Worm (Caenorhabditis elegans) whole organism, L4 larva: ENCODE measurements around the gene C05A9.2.

ENCODE experiments used
- F44E2.7 ChIP-seq: fragments of 200-800 bp; sonication (Bioruptor generic); IDR thresholded peaks from 2 replicates; pipeline ENCODE4 v2.1.2; 2022; ENCODE audit warnings: missing genetic modification characterization, missing compliant biosample characterization
- F49E8.2 ChIP-seq: sonication (generic microtip); optimal IDR thresholded peaks from 2 replicates; lab custom pipeline; 2016; ENCODE audit warnings: missing compliant biosample characterization, mild to moderate bottlenecking, missing genetic modification characterization, borderline replicate concordance
- R02D3.7 ChIP-seq: fragments of 150-350 bp; sonication (generic microtip); optimal IDR thresholded peaks from 3 replicates; lab custom pipeline; 2014; ENCODE audit warnings: missing biosample characterization, missing genetic modification characterization
- Y75B8A.6 ChIP-seq: fragments of 200-800 bp; sonication (Bioruptor generic); IDR thresholded peaks from 2 replicates; pipeline ENCODE4 v1.3.6; 2022; ENCODE audit warnings: missing genetic modification reagents, missing genetic modification characterization, missing compliant biosample characterization
- ZK546.5 ChIP-seq, 2 experiments: sonication (generic microtip); optimal IDR thresholded peaks; 2 replicates each; lab custom pipeline; 2017; ENCODE audit warnings: missing biosample characterization in 2 of 2, missing genetic modification characterization in 2 of 2
- ceh-20 ChIP-seq: fragments of 200-800 bp; sonication (Bioruptor generic); IDR thresholded peaks from 2 replicates; pipeline ENCODE4 v1.3.6; 2022; ENCODE audit warnings: missing genetic modification reagents, missing genetic modification characterization, missing compliant biosample characterization
- ceh-28 ChIP-seq: fragments of 150-350 bp; optimal IDR thresholded peaks from 2 replicates; lab custom pipeline; 2014; ENCODE audit warnings: missing biosample characterization, missing genetic modification reagents, missing genetic modification characterization
- ceh-32 ChIP-seq: sonication (generic microtip); optimal IDR thresholded peaks from 2 replicates; lab custom pipeline; 2016; ENCODE audit warnings: mild to moderate bottlenecking, missing genetic modification characterization, missing compliant biosample characterization; ENCODE audit not compliant: poor library complexity
- ceh-82 ChIP-seq: sonication (generic microtip); optimal IDR thresholded peaks from 2 replicates; lab custom pipeline; 2017; ENCODE audit warnings: missing biosample characterization, missing genetic modification characterization
- daf-12 ChIP-seq: fragments of 150-350 bp; optimal IDR thresholded peaks from 2 replicates; lab custom pipeline; 2014; ENCODE audit warnings: missing biosample characterization, missing genetic modification reagents, missing genetic modification characterization
- daf-16 ChIP-seq, 3 experiments: sonication (generic microtip); optimal IDR thresholded peaks; 2 replicates each; lab custom pipeline; 2016 to 2017; ENCODE audit warnings: missing genetic modification characterization in 3 of 3, missing genetic modification reagents in 3 of 3, mild to moderate bottlenecking in 2 of 3, missing compliant biosample characterization in 2 of 3, missing biosample characterization in 1 of 3, moderate library complexity in 1 of 3
- daf-8 ChIP-seq: fragments of 200-800 bp; sonication (Bioruptor generic); IDR thresholded peaks from 2 replicates; pipeline ENCODE4 v1.3.6; 2022; ENCODE audit warnings: missing genetic modification characterization, missing compliant biosample characterization
- dmd-9 ChIP-seq: fragments of 200-800 bp; sonication (Bioruptor generic); IDR thresholded peaks from 2 replicates; pipeline ENCODE4 v1.3.6; 2022; ENCODE audit warnings: missing genetic modification reagents, missing genetic modification characterization, missing compliant biosample characterization
- egl-43 ChIP-seq: fragments of 200-800 bp; sonication (Bioruptor generic); IDR thresholded peaks from 2 replicates; pipeline ENCODE4 v1.3.6; 2022; ENCODE audit warnings: missing genetic modification reagents, missing genetic modification characterization, missing compliant biosample characterization
- gei-8 ChIP-seq: fragments of 200-800 bp; sonication (Bioruptor generic); optimal IDR thresholded peaks from 2 replicates; lab custom pipeline; 2018; ENCODE audit warnings: mild to moderate bottlenecking, missing genetic modification characterization, missing compliant biosample characterization
- lim-7 ChIP-seq: fragments of 200-800 bp; sonication (Bioruptor generic); IDR thresholded peaks from 2 replicates; pipeline ENCODE4 v1.3.6; 2022; ENCODE audit warnings: missing genetic modification characterization, missing compliant biosample characterization
- lin-15B ChIP-seq: fragments of 150-350 bp; sonication (generic microtip); optimal IDR thresholded peaks from 3 replicates; lab custom pipeline; 2014; ENCODE audit warnings: missing biosample characterization, missing genetic modification characterization
- lir-3 ChIP-seq: sonication (generic microtip); optimal IDR thresholded peaks from 2 replicates; lab custom pipeline; 2016; ENCODE audit warnings: mild to moderate bottlenecking, missing genetic modification characterization, missing compliant biosample characterization
- madf-9 ChIP-seq: fragments of 200-800 bp; sonication (Bioruptor generic); conservative IDR thresholded peaks from 2 replicates; pipeline ENCODE4 v1.3.6; 2022; ENCODE audit warnings: missing genetic modification reagents, missing genetic modification characterization, missing compliant biosample characterization
- mdl-1 ChIP-seq, 2 experiments: fragments of 150-350 bp in 1 of 2; sonication (generic microtip) in 1 of 2; optimal IDR thresholded peaks; 2 replicates each; lab custom pipeline; 2014 to 2017; ENCODE audit warnings: missing biosample characterization in 2 of 2, missing genetic modification characterization in 2 of 2
- mdt-29 ChIP-seq: fragments of 200-800 bp; sonication (Bioruptor generic); IDR thresholded peaks from 2 replicates; pipeline ENCODE4 v1.3.6; 2022; ENCODE audit warnings: missing genetic modification reagents, missing genetic modification characterization, missing compliant biosample characterization
- mep-1 ChIP-seq: fragments of 150-350 bp; sonication (generic microtip); optimal IDR thresholded peaks from 3 replicates; lab custom pipeline; 2014; ENCODE audit warnings: missing biosample characterization, missing genetic modification characterization
- mes-2 ChIP-seq: sonication (generic microtip); optimal IDR thresholded peaks from 2 replicates; lab custom pipeline; 2016; ENCODE audit warnings: missing genotype, mild to moderate bottlenecking, missing genetic modification characterization, missing compliant biosample characterization; ENCODE audit not compliant: poor library complexity, severe bottlenecking
- mxl-3 ChIP-seq: fragments of 200-800 bp; sonication (Bioruptor generic); optimal IDR thresholded peaks from 2 replicates; lab custom pipeline; 2018; ENCODE audit warnings: mild to moderate bottlenecking, missing genetic modification characterization, missing compliant biosample characterization
- nhr-102 ChIP-seq: sonication (generic microtip); optimal IDR thresholded peaks from 2 replicates; lab custom pipeline; 2016; ENCODE audit warnings: mild to moderate bottlenecking, missing genetic modification characterization, moderate library complexity, missing compliant biosample characterization
- nhr-25 ChIP-seq: sonication (generic microtip); optimal IDR thresholded peaks from 2 replicates; lab custom pipeline; 2017; ENCODE audit warnings: missing genetic modification characterization, mild to moderate bottlenecking, missing compliant biosample characterization, antibody characterized with exemption, moderate library complexity, borderline replicate concordance; ENCODE audit not compliant: insufficient read depth
- nhr-77 ChIP-seq: fragments of 150-350 bp; optimal IDR thresholded peaks from 2 replicates; lab custom pipeline; 2014; ENCODE audit warnings: missing biosample characterization, missing genetic modification characterization
- pha-4 ChIP-seq, 2 experiments: fragments of 150-350 bp in 1 of 2; fragments of 200-800 bp in 1 of 2; sonication (Bioruptor generic) in 1 of 2; IDR thresholded peaks in 1 of 2; optimal IDR thresholded peaks in 1 of 2; 2 replicates each; pipeline versions ENCODE4 v1.3.6 to Lab custom; 2014 to 2022; ENCODE audit warnings: missing genetic modification characterization in 2 of 2, missing genetic modification reagents in 2 of 2, missing biosample characterization in 1 of 2, missing compliant biosample characterization in 1 of 2
- pqm-1 ChIP-seq: sonication (generic microtip); optimal IDR thresholded peaks from 2 replicates; lab custom pipeline; 2017; ENCODE audit warnings: missing biosample characterization, missing genetic modification characterization
- sdz-12 ChIP-seq: fragments of 200-800 bp; sonication (Bioruptor generic); optimal IDR thresholded peaks from 2 replicates; lab custom pipeline; 2018; ENCODE audit warnings: mild to moderate bottlenecking, missing genetic modification characterization, missing compliant biosample characterization
- snpc-1.2 ChIP-seq: fragments of 200-800 bp; sonication (Bioruptor generic); IDR thresholded peaks from 2 replicates; pipeline ENCODE4 v1.3.6; 2022; ENCODE audit warnings: missing genetic modification reagents, missing genetic modification characterization, missing compliant biosample characterization
- snpc-4 ChIP-seq: fragments of 150-350 bp; optimal IDR thresholded peaks from 2 replicates; lab custom pipeline; 2014; ENCODE audit warnings: missing biosample characterization, missing genetic modification characterization
- spr-3 ChIP-seq: fragments of 200-800 bp; sonication (Bioruptor generic); optimal IDR thresholded peaks from 2 replicates; lab custom pipeline; 2018; ENCODE audit warnings: mild to moderate bottlenecking, missing genetic modification characterization, missing compliant biosample characterization
- tag-97 ChIP-seq: fragments of 200-800 bp; sonication (Bioruptor generic); IDR thresholded peaks from 2 replicates; pipeline ENCODE4 v1.3.6; 2022; ENCODE audit warnings: missing genetic modification characterization, missing compliant biosample characterization
- zfp-2 ChIP-seq: sonication (generic microtip); optimal IDR thresholded peaks from 2 replicates; lab custom pipeline; 2016; ENCODE audit warnings: mild to moderate bottlenecking, missing genetic modification characterization, missing compliant biosample characterization
- zip-2 ChIP-seq: fragments of 150-350 bp; optimal IDR thresholded peaks from 2 replicates; lab custom pipeline; 2014; ENCODE audit warnings: missing biosample characterization, missing genetic modification characterization

Gene C05A9.2

ce11 chrX:10821160-10821559, 23.3 kb downstream of the C05A9.2 start (continued):
- TF ChIP-seq nhr-25 (tag; lab: Kevin White, UChicago) (no peak), mdt-29 (GFP tag; lab: Robert Waterston, UW) (0 out of 2 replicates have a peak, but pooled peaks have one; percentile 47), sdz-12 (GFP tag; lab: Kevin White, UChicago) (no peak)

ce11 chrX:10820511-10820910, 24.0 kb downstream of the C05A9.2 start, which contains the start of gene F31B12.3:
TSS of gene F31B12.3 (minus strand) at chrX:10820611.
- TF ChIP-seq daf-8 (GFP tag; lab: Robert Waterston, UW) (no peak), mdl-1 (tag; optimal IDR thresholded peaks at IDR 0.05; lab: Kevin White, UChicago) (no peak), gei-8 (GFP tag; lab: Kevin White, UChicago) (no peak), Y75B8A.6 (GFP tag; lab: Robert Waterston, UW) (no peak), nhr-25 (tag; lab: Kevin White, UChicago) (no peak), lir-3 (no peak), ceh-32 (tag; lab: Kevin White, UChicago) (no peak), ceh-28 (tag; lab: Kevin White, UChicago) (no peak), zip-2 (no peak), lim-7 (GFP tag; lab: Robert Waterston, UW) (no peak), dmd-9 (GFP tag; lab: Robert Waterston, UW) (no peak), tag-97 (GFP tag; lab: Robert Waterston, UW) (no peak), mes-2 (tag; lab: Kevin White, UChicago) (no peak), snpc-1.2 (GFP tag; lab: Robert Waterston, UW) (no peak), ceh-82 (tag; lab: Kevin White, UChicago) (no peak), lin-15B (tag; lab: Kevin White, UChicago) (no peak), snpc-4 (tag; lab: Kevin White, UChicago) (no peak), nhr-102 (no peak), zfp-2 (tag; lab: Kevin White, UChicago) (no peak), ZK546.5 (tag; optimal IDR thresholded peaks at IDR 0.05; lab: Kevin White, UChicago) (no peak)

ce11 chrX:10804441-10804840, 40.0 kb downstream of the C05A9.2 start, which contains the start of gene F31B12.4:
TSS of gene F31B12.4 (plus strand) at chrX:10804741.
- no peak for TF ChIP-seq egl-43 (GFP tag; lab: Robert Waterston, UW)
- no peak for TF ChIP-seq R02D3.7
- no peak for TF ChIP-seq lir-3
- TF ChIP-seq nhr-77 (tag; lab: Kevin White, UChicago): no peak
- TF ChIP-seq madf-9 (GFP tag; lab: Robert Waterston, UW): no peak
- no peak for TF ChIP-seq daf-12 (tag; lab: Kevin White, UChicago)
- TF ChIP-seq pha-4 (GFP tag; IDR thresholded peaks at IDR 0.05; lab: Robert Waterston, UW): no peak
- TF ChIP-seq pha-4 (tag; optimal IDR thresholded peaks at IDR 0.05; lab: Kevin White, UChicago): no peak
- no peak for TF ChIP-seq F49E8.2 (tag; lab: Kevin White, UChicago)
- TF ChIP-seq mdl-1 (tag; optimal IDR thresholded peaks at IDR 0.05; lab: Kevin White, UChicago): no peak
- no peak for TF ChIP-seq ceh-20 (GFP tag; lab: Robert Waterston, UW)
- TF ChIP-seq daf-8 (GFP tag; lab: Robert Waterston, UW): no peak
- no peak for TF ChIP-seq daf-16 (GFP tag; optimal IDR thresholded peaks at IDR 0.05; lab: Kevin White, UChicago)
- no peak for TF ChIP-seq daf-16 (tag; optimal IDR thresholded peaks at IDR 0.05; lab: Kevin White, UChicago)
- TF ChIP-seq spr-3 (GFP tag; lab: Kevin White, UChicago): no peak
- TF ChIP-seq mes-2 (tag; lab: Kevin White, UChicago): no peak
- TF ChIP-seq, all 104 proteins: peak for 0

- TF ChIP-seq ceh-20 (GFP tag; lab: Robert Waterston, UW) (no peak), F44E2.7 (GFP tag; lab: Robert Waterston, UW) (no peak), ceh-28 (tag; lab: Kevin White, UChicago) (no peak), pqm-1 (tag; lab: Kevin White, UChicago) (no peak), mxl-3 (GFP tag; lab: Kevin White, UChicago) (no peak), mep-1 (tag; lab: Kevin White, UChicago) (no peak), spr-3 (GFP tag; lab: Kevin White, UChicago) (no peak)
Observed at ce11 chrX:10794647-10795046, 49.8 kb downstream of the C05A9.2 start, which contains the start of gene T05A10.6. TSS of gene T05A10.6 (minus strand) at chrX:10794747.
